Worm (Caenorhabditis elegans) whole organism, L1 larva: ENCODE data around the gene T01C4.8.

ENCODE experiments used
- nhr-12 ChIP-seq: sonication (generic microtip); optimal IDR thresholded peaks from 2 replicates; lab custom pipeline; 2017; ENCODE audit warnings: missing biosample characterization, missing genetic modification characterization
- skn-1 ChIP-seq: fragments of 150-350 bp; optimal IDR thresholded peaks from 2 replicates; lab custom pipeline; 2014; ENCODE audit warnings: missing biosample characterization, missing genetic modification characterization
- sup-37 ChIP-seq: fragments of 200-800 bp; sonication (Bioruptor generic); optimal IDR thresholded peaks from 2 replicates; lab custom pipeline; 2018; ENCODE audit warnings: mild to moderate bottlenecking, missing genetic modification characterization, missing compliant biosample characterization

- no peak for TF ChIP-seq sup-37 (GFP tag; lab: Kevin White, UChicago)
- TF ChIP-seq skn-1 (tag; lab: Kevin White, UChicago): no peak
- no peak for TF ChIP-seq nhr-12 (tag; lab: Kevin White, UChicago)
These were observed 21.2 kb upstream of the T01C4.8 start, which contains the start of gene F10D2.8 for ce11 chrV:7150570-7150969.
